Worm (Caenorhabditis elegans): Measurements from ENCODE around the gene ndua-1.

ce11 chrV:20873144-20873543 is 21.4 kb upstream of the ndua-1 start:
- TF ChIP-seq nhr-12 (tag; optimal IDR thresholded peaks at IDR 0.05) (no peak), mdl-1 (tag; optimal IDR thresholded peaks at IDR 0.05) (no peak), nhr-129 (tag; optimal IDR thresholded peaks at IDR 0.05) (peak; percentile 23), lin-13 (GFP tag; optimal IDR thresholded peaks at IDR 0.05) (no peak), ama-1 (optimal IDR thresholded peaks at IDR 0.05) (no peak), lsy-2 (tag; optimal IDR thresholded peaks at IDR 0.05) (no peak), nhr-77 (tag; optimal IDR thresholded peaks at IDR 0.05) (no peak), ztf-11 (tag; optimal IDR thresholded peaks at IDR 0.05) (no peak), R02D3.7 (tag; optimal IDR thresholded peaks at IDR 0.05) (no peak), unc-39 (tag; optimal IDR thresholded peaks at IDR 0.05) (no peak)

All from whole organism, L2 larva.